Worm (Caenorhabditis elegans): ENCODE measurements around the gene num-1.

- no peak for TF ChIP-seq ham-2 (GFP tag; optimal IDR thresholded peaks at IDR 0.05)
- TF ChIP-seq nhr-76 (tag; optimal IDR thresholded peaks at IDR 0.05): no peak
- no peak for TF ChIP-seq ceh-83 (GFP tag; optimal IDR thresholded peaks at IDR 0.05)
- TF ChIP-seq elt-3 (tag; optimal IDR thresholded peaks at IDR 0.05): no peak
- TF ChIP-seq unc-62 (GFP tag; optimal IDR thresholded peaks at IDR 0.05): no peak
- no peak for TF ChIP-seq nhr-28 (tag; optimal IDR thresholded peaks at IDR 0.05)
- TF ChIP-seq nhr-12 (tag; optimal IDR thresholded peaks at IDR 0.05): no peak
- TF ChIP-seq lsy-2 (tag; optimal IDR thresholded peaks at IDR 0.05): no peak
- no peak for TF ChIP-seq cnd-1 (tag; optimal IDR thresholded peaks at IDR 0.05)
- TF ChIP-seq zip-8 (tag; optimal IDR thresholded peaks at IDR 0.05): no peak
- TF ChIP-seq pha-4 (tag; optimal IDR thresholded peaks at IDR 0.05): no peak
Observed at ce11 chrV:20785848-20786225, 43.8 kb upstream of the num-1 start.

Measured in whole organism, mixed stage, embryonic.